Fruit fly (Drosophila melanogaster) whole organism, embryonic: ENCODE data around the gene Cdk1.

Experiments
- Atf6 ChIP-seq: fragments of 200-800 bp; sonication (Bioruptor generic); IDR thresholded peaks from 2 replicates; pipeline ENCODE4 v1.3.6; 2022; ENCODE audit warnings: missing biosample characterization, missing genetic modification characterization
- Bgb ChIP-seq: fragments of 200-800 bp; sonication (Bioruptor generic); IDR thresholded peaks from 2 replicates; pipeline ENCODE4 v1.3.6; 2022; ENCODE audit warnings: missing biosample characterization, missing genetic modification characterization; ENCODE audit not compliant: partially characterized antibody
- CG11456 ChIP-seq: fragments of 200-800 bp; sonication (Bioruptor generic); IDR thresholded peaks from 3 replicates; pipeline ENCODE4 v1.3.6; 2022; ENCODE audit warnings: missing biosample characterization, missing genetic modification characterization
- CG1233 ChIP-seq: fragments of 200-800 bp; sonication (Bioruptor generic); optimal IDR thresholded peaks from 4 replicates; lab custom pipeline; 2018; ENCODE audit warnings: missing biosample characterization, mild to moderate bottlenecking, missing genetic modification characterization
- CG13624 ChIP-seq: fragments of 200-800 bp; sonication (Bioruptor generic); optimal IDR thresholded peaks from 2 replicates; lab custom pipeline; 2016; ENCODE audit warnings: missing biosample characterization, missing genetic modification characterization
- CG14710 ChIP-seq: fragments of 200-800 bp; sonication (Bioruptor generic); optimal IDR thresholded peaks from 3 replicates; lab custom pipeline; 2019; ENCODE audit warnings: missing biosample characterization, mild to moderate bottlenecking, missing genetic modification characterization, moderate library complexity
- CG14860 ChIP-seq: fragments of 200-800 bp; sonication (Bioruptor generic); IDR thresholded peaks from 3 replicates; pipeline ENCODE4 v1.3.6; 2022; ENCODE audit warnings: missing biosample characterization, missing genetic modification characterization; ENCODE audit not compliant: partially characterized antibody
- CG15696 ChIP-seq: fragments of 200-800 bp; sonication (Bioruptor generic); optimal IDR thresholded peaks from 2 replicates; lab custom pipeline; 2019; ENCODE audit warnings: missing biosample characterization, mild to moderate bottlenecking, missing genetic modification characterization, moderate library complexity
- CG18764 ChIP-seq: fragments of 200-800 bp; sonication (Bioruptor generic); optimal IDR thresholded peaks from 3 replicates; lab custom pipeline; 2016; ENCODE audit warnings: missing biosample characterization, missing genetic modification characterization
- CG2129 ChIP-seq: fragments of 200-800 bp; sonication (Bioruptor generic); IDR thresholded peaks from 2 replicates; pipeline ENCODE4 v1.3.6; 2022; ENCODE audit warnings: missing biosample characterization, missing genetic modification characterization; ENCODE audit not compliant: partially characterized antibody
- CG33213 ChIP-seq: fragments of 200-800 bp; sonication (Bioruptor generic); optimal IDR thresholded peaks from 3 replicates; lab custom pipeline; 2016; ENCODE audit warnings: missing biosample characterization, missing genetic modification characterization
- CG3995 ChIP-seq: fragments of 200-800 bp; sonication (Bioruptor generic); optimal IDR thresholded peaks from 3 replicates; lab custom pipeline; 2016; ENCODE audit warnings: missing biosample characterization, missing genetic modification characterization
- CG4424 ChIP-seq: fragments of 200-800 bp; sonication (Bioruptor generic); optimal IDR thresholded peaks from 3 replicates; lab custom pipeline; 2016; ENCODE audit warnings: missing biosample characterization, missing genetic modification characterization
- CG4820 ChIP-seq: fragments of 200-800 bp; sonication (Bioruptor generic); optimal IDR thresholded peaks from 3 replicates; lab custom pipeline; 2016; ENCODE audit warnings: missing biosample characterization, missing genetic modification characterization
- CG4854 ChIP-seq: fragments of 200-800 bp; sonication (Bioruptor generic); optimal IDR thresholded peaks from 2 replicates; lab custom pipeline; 2016; ENCODE audit warnings: missing biosample characterization, missing genetic modification characterization, inconsistent platforms
- CG8290 ChIP-seq, 3 experiments: fragments of 200-800 bp; sonication (Bioruptor generic); optimal IDR thresholded peaks; 2 replicates each; lab custom pipeline; 2016 to 2019; ENCODE audit warnings: missing biosample characterization in 3 of 3, missing genetic modification characterization in 3 of 3, mild to moderate bottlenecking in 2 of 3, moderate library complexity in 1 of 3
- CG9727 ChIP-seq: fragments of 200-800 bp; sonication (Bioruptor generic); optimal IDR thresholded peaks from 3 replicates; lab custom pipeline; 2017; ENCODE audit warnings: missing biosample characterization, mild to moderate bottlenecking, missing genetic modification characterization
- CG9932 ChIP-seq: fragments of 200-800 bp; sonication (Bioruptor generic); IDR thresholded peaks from 2 replicates; pipeline ENCODE4 v1.3.6; 2022; ENCODE audit warnings: missing biosample characterization, missing genetic modification characterization
- Doc2 ChIP-seq: fragments of 200-800 bp; sonication (Bioruptor generic); IDR thresholded peaks from 2 replicates; pipeline ENCODE4 v1.3.6; 2022; ENCODE audit warnings: missing biosample characterization, missing genetic modification characterization
- E2f2 ChIP-seq: fragments of 200-800 bp; sonication (Bioruptor generic); IDR thresholded peaks from 2 replicates; pipeline ENCODE4 v1.3.6; 2022; ENCODE audit warnings: missing biosample characterization, missing genetic modification characterization
- ERR ChIP-seq: fragments of 200-800 bp; sonication (Bioruptor generic); optimal IDR thresholded peaks from 2 replicates; lab custom pipeline; 2016; ENCODE audit warnings: missing biosample characterization, missing genetic modification characterization
- Eip74EF ChIP-seq, 2 experiments: fragments of 200-800 bp in 1 of 2; fragments of >200 bp in 1 of 2; sonication (Bioruptor generic) in 1 of 2; optimal IDR thresholded peaks; 2 replicates each; lab custom pipeline; 2017 to 2019; ENCODE audit warnings: missing biosample characterization in 2 of 2, missing genetic modification characterization in 2 of 2, mild to moderate bottlenecking in 1 of 2, moderate library complexity in 1 of 2
- H2.0 ChIP-seq: fragments of 200-800 bp; sonication (Bioruptor generic); IDR thresholded peaks from 2 replicates; pipeline ENCODE4 v1.3.6; 2022; ENCODE audit warnings: missing biosample characterization, missing genetic modification characterization
- Hey ChIP-seq: fragments of 200-800 bp; sonication (Bioruptor generic); optimal IDR thresholded peaks from 3 replicates; lab custom pipeline; 2018; ENCODE audit warnings: missing biosample characterization, mild to moderate bottlenecking, missing genetic modification characterization
- Hr39 ChIP-seq: fragments of >200 bp; optimal IDR thresholded peaks from 2 replicates; lab custom pipeline; 2017
- Hr51 ChIP-seq, 2 experiments: fragments of 200-800 bp; sonication (Bioruptor generic); optimal IDR thresholded peaks; 2 replicates in 1 of 2; 3 replicates in 1 of 2; lab custom pipeline; 2016 to 2018; ENCODE audit warnings: missing biosample characterization in 2 of 2, missing genetic modification characterization in 2 of 2, mild to moderate bottlenecking in 1 of 2, moderate library complexity in 1 of 2
- Med ChIP-seq: fragments of 200-800 bp; sonication (Bioruptor generic); peaks from one replicate; lab custom pipeline; 2016; ENCODE audit warnings: missing biosample characterization, missing genetic modification characterization, mild to moderate bottlenecking, inconsistent platforms, moderate library complexity
- NfI ChIP-seq: fragments of 200-800 bp; sonication (Bioruptor generic); optimal IDR thresholded peaks from 3 replicates; lab custom pipeline; 2018; ENCODE audit warnings: missing biosample characterization, mild to moderate bottlenecking, missing genetic modification characterization, moderate library complexity
- Opbp ChIP-seq: fragments of 200-800 bp; sonication (Bioruptor generic); IDR thresholded peaks from 3 replicates; pipeline ENCODE4 v1.3.6; 2022; ENCODE audit warnings: missing biosample characterization, missing genetic modification characterization; ENCODE audit not compliant: partially characterized antibody
- Pdp1 ChIP-seq, 2 experiments: fragments of 200-800 bp; sonication (Bioruptor generic); optimal IDR thresholded peaks; 3 replicates each; lab custom pipeline; 2016; ENCODE audit warnings: missing biosample characterization in 2 of 2, missing genetic modification characterization in 2 of 2, mild to moderate bottlenecking in 1 of 2, moderate library complexity in 1 of 2
- bowl ChIP-seq: fragments of 200-800 bp; sonication (Bioruptor generic); IDR thresholded peaks from 2 replicates; pipeline ENCODE4 v1.3.6; 2022; ENCODE audit warnings: missing biosample characterization, missing genetic modification characterization
- ewg ChIP-seq: fragments of 200-800 bp; sonication (Bioruptor generic); optimal IDR thresholded peaks from 3 replicates; lab custom pipeline; 2017; ENCODE audit warnings: mild to moderate bottlenecking, missing biosample characterization, missing genetic modification reagents, missing genetic modification characterization
- fd64A ChIP-seq: fragments of 200-800 bp; sonication (Bioruptor generic); optimal IDR thresholded peaks from 3 replicates; lab custom pipeline; 2018; ENCODE audit warnings: missing biosample characterization, mild to moderate bottlenecking, missing genetic modification characterization
- grau ChIP-seq: fragments of 200-800 bp; optimal IDR thresholded peaks from 3 replicates; lab custom pipeline; 2019; ENCODE audit warnings: missing biosample characterization, mild to moderate bottlenecking, missing genetic modification characterization, moderate library complexity
- hb ChIP-seq: fragments of 200-800 bp; sonication (Bioruptor generic); IDR thresholded peaks from 3 replicates; pipeline ENCODE4 v1.3.6; 2022; ENCODE audit warnings: missing biosample characterization, missing genetic modification characterization; ENCODE audit not compliant: partially characterized antibody
- kni ChIP-seq: fragments of 200-800 bp; sonication (Bioruptor generic); optimal IDR thresholded peaks from 3 replicates; lab custom pipeline; 2017; ENCODE audit warnings: mild to moderate bottlenecking, missing biosample characterization, missing genetic modification reagents, missing genetic modification characterization
- lbe ChIP-seq: fragments of 200-800 bp; sonication (Bioruptor generic); optimal IDR thresholded peaks from 2 replicates; lab custom pipeline; 2016; ENCODE audit warnings: missing biosample characterization, mild to moderate bottlenecking, missing genetic modification characterization
- nerfin-1 ChIP-seq: fragments of 200-800 bp; sonication (Bioruptor generic); optimal IDR thresholded peaks from 3 replicates; lab custom pipeline; 2019; ENCODE audit warnings: missing biosample characterization, mild to moderate bottlenecking, missing genetic modification characterization, moderate library complexity
- pb ChIP-seq: fragments of 200-800 bp; sonication (Bioruptor generic); optimal IDR thresholded peaks from 3 replicates; lab custom pipeline; 2016; ENCODE audit warnings: missing biosample characterization, missing genetic modification characterization
- pho ChIP-seq: fragments of 200-800 bp; sonication (Bioruptor generic); optimal IDR thresholded peaks from 2 replicates; lab custom pipeline; 2016; ENCODE audit warnings: missing biosample characterization, missing genetic modification characterization
- pros ChIP-seq: fragments of 200-800 bp; sonication (Bioruptor generic); optimal IDR thresholded peaks from 3 replicates; lab custom pipeline; 2019; ENCODE audit warnings: missing biosample characterization, mild to moderate bottlenecking, missing genetic modification characterization, moderate library complexity
- pum ChIP-seq: fragments of 200-800 bp; sonication (Bioruptor generic); optimal IDR thresholded peaks from 2 replicates; lab custom pipeline; 2016; ENCODE audit warnings: missing biosample characterization, missing genetic modification characterization
- pzg ChIP-seq: fragments of 200-800 bp; sonication (Bioruptor generic); optimal IDR thresholded peaks from 3 replicates; lab custom pipeline; 2018; ENCODE audit warnings: missing biosample characterization, mild to moderate bottlenecking, missing genetic modification characterization, moderate library complexity
- sc ChIP-seq, 3 experiments: fragments of >200 bp in 2 of 3; fragments of 200-800 bp in 1 of 3; sonication (Bioruptor generic) in 1 of 3; optimal IDR thresholded peaks; 2 replicates in 2 of 3; 3 replicates in 1 of 3; lab custom pipeline; 2017; ENCODE audit warnings: mild to moderate bottlenecking in 1 of 3, missing biosample characterization in 1 of 3, missing genetic modification characterization in 1 of 3, missing genetic modification reagents in 1 of 3
- schlank ChIP-seq: fragments of 200-800 bp; sonication (Bioruptor generic); optimal IDR thresholded peaks from 2 replicates; lab custom pipeline; 2018; ENCODE audit warnings: missing biosample characterization, mild to moderate bottlenecking, missing genetic modification characterization
- sens-2 ChIP-seq: fragments of 200-800 bp; sonication (Bioruptor generic); IDR thresholded peaks from 2 replicates; pipeline ENCODE4 v1.3.6; 2022; ENCODE audit warnings: missing biosample characterization, missing genetic modification characterization
- tup ChIP-seq: fragments of 200-800 bp; sonication (Bioruptor generic); optimal IDR thresholded peaks from 2 replicates; lab custom pipeline; 2016; ENCODE audit warnings: missing biosample characterization, mild to moderate bottlenecking, missing genetic modification characterization, moderate library complexity
- twi ChIP-seq: fragments of 200-800 bp; optimal IDR thresholded peaks from 2 replicates; lab custom pipeline; 2019; ENCODE audit warnings: missing biosample characterization, mild to moderate bottlenecking, missing genetic modification characterization, moderate library complexity
- vnd ChIP-seq: fragments of 200-800 bp; sonication (Bioruptor generic); IDR thresholded peaks from 3 replicates; pipeline ENCODE4 v1.3.6; 2022; ENCODE audit warnings: missing biosample characterization, missing genetic modification characterization; ENCODE audit not compliant: partially characterized antibody

The Cdk1 gene

DNA sequence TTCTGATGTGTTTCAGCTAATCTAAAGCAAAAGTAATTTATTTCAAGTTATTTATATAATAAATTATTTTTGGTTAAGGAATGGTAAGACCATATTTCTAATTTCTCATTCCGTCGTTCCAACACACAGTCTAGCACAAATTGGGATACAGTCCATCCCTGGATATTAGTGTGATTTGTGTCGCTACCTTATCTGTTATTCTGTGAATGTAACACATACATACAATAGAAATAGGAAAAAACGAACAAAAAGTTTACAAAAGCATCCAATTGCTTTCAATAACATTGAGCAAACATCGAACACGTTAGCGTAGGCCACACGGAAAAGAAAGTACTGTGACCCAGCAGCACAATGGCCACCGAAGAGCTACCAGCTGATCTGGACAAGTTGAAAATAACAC, 19.5 kb downstream of the Cdk1 start, which contains the start of gene CG5056 (continued):
- no peak for TF ChIP-seq CG18764
- no peak for TF ChIP-seq ERR (GFP tag; lab: Kevin White, UChicago)
- TF ChIP-seq CG4820 (GFP tag; lab: Kevin White, UChicago), result no peak
- TF ChIP-seq Bgb, result no peak; the same call in 1 of the 2 replicates
- no peak for TF ChIP-seq pho
- no peak for TF ChIP-seq hb (GFP tag; lab: Robert Waterston, UW)
- no peak for TF ChIP-seq fd64A (GFP tag; lab: Kevin White, UChicago)
- no peak for TF ChIP-seq bowl (GFP tag; lab: Robert Waterston, UW)
- TF ChIP-seq nerfin-1 (tag; lab: Kevin White, UChicago), result peak; percentile 12
- no peak for TF ChIP-seq pum
- peak; percentile 21 for TF ChIP-seq lbe (GFP tag; lab: Kevin White, UChicago)
- no peak for TF ChIP-seq vnd (GFP tag; lab: Robert Waterston, UW)
- TF ChIP-seq CG15696 (tag; lab: Kevin White, UChicago), result peak; percentile 18
- TF ChIP-seq CG1233 (GFP tag; lab: Kevin White, UChicago), result no peak
- TF ChIP-seq ewg (GFP tag; lab: Kevin White, UChicago), result peak; percentile 41
- TF ChIP-seq twi, result no peak
- no peak for TF ChIP-seq CG2129 (GFP tag; lab: Robert Waterston, UW)
- TF ChIP-seq pzg (GFP tag; lab: Kevin White, UChicago), result peak; percentile 88
- no peak for TF ChIP-seq CG9727
- no peak for TF ChIP-seq H2.0 (GFP tag; lab: Robert Waterston, UW)
- TF ChIP-seq CG13624, result no peak
- TF ChIP-seq pb (GFP tag; lab: Kevin White, UChicago), result no peak
- TF ChIP-seq pros (GFP tag; lab: Kevin White, UChicago), result no peak
- no peak for TF ChIP-seq Doc2 (GFP tag; lab: Robert Waterston, UW)
- TF ChIP-seq CG14860, result no peak
- TF ChIP-seq Pdp1 (GFP tag; optimal IDR thresholded peaks at IDR 0.05; lab: Kevin White, UChicago), result peak in 1 of 2 experiments; percentile 88
- peak; percentile 12 for TF ChIP-seq CG8290 (GFP tag; optimal IDR thresholded peaks at IDR 0.05; lab: Kevin White, UChicago)
- TF ChIP-seq CG8290 (tag; optimal IDR thresholded peaks at IDR 0.05; lab: Kevin White, UChicago), result no peak
- no peak for TF ChIP-seq Atf6 (GFP tag; lab: Robert Waterston, UW)
- TF ChIP-seq NfI (GFP tag; lab: Kevin White, UChicago), result peak; percentile 28
- TF ChIP-seq tup (GFP tag; lab: Kevin White, UChicago), result no peak
- TF ChIP-seq Med (GFP tag; lab: Kevin White, UChicago), result peak; percentile 78
- TF ChIP-seq Eip74EF (GFP tag; optimal IDR thresholded peaks at IDR 0.05; lab: Kevin White, UChicago), result no peak
- no peak for TF ChIP-seq Hr39 (lab: Kevin White, UChicago)
- TF ChIP-seq E2f2, result no peak
- peak; percentile 36; the same call in 1 of the 2 replicates for TF ChIP-seq CG9932
- no peak for TF ChIP-seq kni (GFP tag; lab: Kevin White, UChicago)
- TF ChIP-seq Hey, result no peak
- peak; percentile 65 for TF ChIP-seq CG14710 (tag; lab: Kevin White, UChicago)
- peak; percentile 34 for TF ChIP-seq grau
- no peak for TF ChIP-seq Hr51 (GFP tag; optimal IDR thresholded peaks at IDR 0.05; lab: Kevin White, UChicago)
- peak; percentile 7 for TF ChIP-seq CG3995 (GFP tag; lab: Kevin White, UChicago)
- TF ChIP-seq CG11456 (GFP tag; lab: Robert Waterston, UW), result no peak
- TF ChIP-seq sens-2, result no peak
- TF ChIP-seq CG4424 (GFP tag; lab: Kevin White, UChicago), result peak; percentile 3
- no peak for TF ChIP-seq CG33213
- TF ChIP-seq Opbp (GFP tag; lab: Robert Waterston, UW), result no peak
- TF ChIP-seq CG4854, result no peak
- TF ChIP-seq schlank (tag; lab: Kevin White, UChicago), result no peak
- no peak for TF ChIP-seq sc (optimal IDR thresholded peaks at IDR 0.05; lab: Kevin White, UChicago)
- no peak for TF ChIP-seq sc (GFP tag; optimal IDR thresholded peaks at IDR 0.05; lab: Kevin White, UChicago)
